Fruit fly (Drosophila melanogaster) whole organism, embryonic: Measurements from ENCODE around the gene p-cup.
A peak's percentile ranks its signal among the peaks of the same experiment; 100 is the strongest.

Experiments used
- Asciz ChIP-seq: fragments of 200-800 bp; sonication (Bioruptor generic); optimal IDR thresholded peaks from 2 replicates; lab custom pipeline; 2017; ENCODE audit warnings: missing biosample characterization, mild to moderate bottlenecking, missing genetic modification characterization, missing genetic modification reagents
- Awh ChIP-seq: fragments of 200-800 bp; sonication (Bioruptor generic); IDR thresholded peaks from 2 replicates; pipeline ENCODE4, ENCODE4 v1.3.6; 2022; ENCODE audit warnings: missing biosample characterization, missing genetic modification characterization
- CG10267 ChIP-seq: fragments of 200-800 bp; sonication (Bioruptor generic); optimal IDR thresholded peaks from 2 replicates; lab custom pipeline; 2018; ENCODE audit warnings: missing biosample characterization, mild to moderate bottlenecking, missing genetic modification characterization, moderate library complexity
- CG10565 ChIP-seq: fragments of 200-800 bp; sonication (Bioruptor generic); optimal IDR thresholded peaks from 3 replicates; lab custom pipeline; 2016; ENCODE audit warnings: missing biosample characterization, mild to moderate bottlenecking, missing genetic modification characterization
- CG12071 ChIP-seq: fragments of 200-800 bp; sonication (Bioruptor generic); optimal IDR thresholded peaks from 3 replicates; lab custom pipeline; 2018; ENCODE audit warnings: missing biosample characterization, mild to moderate bottlenecking, missing genetic modification characterization
- CG12236 ChIP-seq: fragments of 200-800 bp; sonication (Bioruptor generic); optimal IDR thresholded peaks from 2 replicates; lab custom pipeline; 2016; ENCODE audit warnings: missing biosample characterization, missing genetic modification characterization
- CG12659 ChIP-seq: fragments of 200-800 bp; sonication (Bioruptor generic); optimal IDR thresholded peaks from 3 replicates; lab custom pipeline; 2017; ENCODE audit warnings: mild to moderate bottlenecking, missing biosample characterization, missing genetic modification reagents, missing genetic modification characterization
- CG12769 ChIP-seq: fragments of 200-800 bp; sonication (Bioruptor generic); optimal IDR thresholded peaks from 2 replicates; lab custom pipeline; 2019; ENCODE audit warnings: missing biosample characterization, mild to moderate bottlenecking, missing genetic modification characterization, moderate library complexity
- CG13123 ChIP-seq: fragments of 200-800 bp; sonication (Bioruptor generic); optimal IDR thresholded peaks from 2 replicates; lab custom pipeline; 2016; ENCODE audit warnings: missing biosample characterization, missing genetic modification characterization
- CG14710 ChIP-seq: fragments of 200-800 bp; sonication (Bioruptor generic); optimal IDR thresholded peaks from 3 replicates; lab custom pipeline; 2019; ENCODE audit warnings: missing biosample characterization, mild to moderate bottlenecking, missing genetic modification characterization, moderate library complexity
- CG15601 ChIP-seq: fragments of 200-800 bp; sonication (Bioruptor generic); optimal IDR thresholded peaks from 3 replicates; lab custom pipeline; 2019; ENCODE audit warnings: missing biosample characterization, mild to moderate bottlenecking, missing genetic modification characterization, moderate library complexity
- CG1602 ChIP-seq: fragments of 200-800 bp; sonication (Bioruptor generic); optimal IDR thresholded peaks from 3 replicates; lab custom pipeline; 2016; ENCODE audit warnings: missing biosample characterization, missing genetic modification characterization
- CG17612 ChIP-seq: fragments of 200-800 bp; sonication (Bioruptor generic); IDR thresholded peaks from 2 replicates; pipeline ENCODE4 v1.3.6; 2022; ENCODE audit warnings: missing biosample characterization, missing genetic modification characterization
- CG18262 ChIP-seq: fragments of 200-800 bp; optimal IDR thresholded peaks from 3 replicates; lab custom pipeline; 2019; ENCODE audit warnings: missing biosample characterization, mild to moderate bottlenecking, missing genetic modification characterization, moderate library complexity
- CG31388 ChIP-seq: fragments of 200-800 bp; sonication (Bioruptor generic); optimal IDR thresholded peaks from 2 replicates; lab custom pipeline; 2016; ENCODE audit warnings: missing biosample characterization, missing genetic modification characterization
- CG31441 ChIP-seq: fragments of 200-800 bp; sonication (Bioruptor generic); IDR thresholded peaks from 2 replicates; pipeline ENCODE4 v1.3.6; 2022; ENCODE audit warnings: missing biosample characterization, missing genetic modification characterization
- CG3281 ChIP-seq: fragments of 200-800 bp; sonication (Bioruptor generic); optimal IDR thresholded peaks from 3 replicates; lab custom pipeline; 2017; ENCODE audit warnings: missing biosample characterization, mild to moderate bottlenecking, missing genetic modification characterization
- CG4360 ChIP-seq: fragments of 200-800 bp; sonication (Bioruptor generic); IDR thresholded peaks from 2 replicates; pipeline ENCODE4 v1.3.6; 2022; ENCODE audit warnings: missing biosample characterization, missing genetic modification characterization
- CG4617 ChIP-seq: fragments of 200-800 bp; sonication (Bioruptor generic); optimal IDR thresholded peaks from 3 replicates; lab custom pipeline; 2016; ENCODE audit warnings: missing biosample characterization, missing genetic modification characterization, borderline replicate concordance
- CG6175 ChIP-seq: fragments of 200-800 bp; sonication (Bioruptor generic); IDR thresholded peaks from 3 replicates; pipeline ENCODE4 v1.3.6; 2022; ENCODE audit warnings: missing biosample characterization, missing genetic modification characterization
- CG6791 ChIP-seq: fragments of 200-800 bp; sonication (Bioruptor generic); IDR thresholded peaks from 3 replicates; pipeline ENCODE4 v1.3.6; 2022; ENCODE audit warnings: missing biosample characterization, missing genetic modification characterization; ENCODE audit not compliant: partially characterized antibody
- Ets65A ChIP-seq: fragments of 200-800 bp; sonication (Bioruptor generic); peaks from one replicate; lab custom pipeline; 2016; ENCODE audit warnings: missing biosample characterization, missing genetic modification characterization
- Gsc ChIP-seq: fragments of 200-800 bp; sonication (Bioruptor generic); IDR thresholded peaks from 2 replicates; pipeline ENCODE4 v1.3.6; 2022; ENCODE audit warnings: missing biosample characterization, missing genetic modification characterization
- Lpt ChIP-seq: fragments of >200 bp; optimal IDR thresholded peaks from 2 replicates; lab custom pipeline; 2018; ENCODE audit warnings: missing biosample characterization, missing genetic modification characterization
- Mes4 ChIP-seq: fragments of 200-800 bp; sonication (Bioruptor generic); optimal IDR thresholded peaks from 2 replicates; lab custom pipeline; 2016; ENCODE audit warnings: missing biosample characterization, missing genetic modification characterization
- Mrtf ChIP-seq: fragments of 200-800 bp; sonication (Bioruptor generic); IDR thresholded peaks from 3 replicates; pipeline ENCODE4 v1.3.6; 2022; ENCODE audit warnings: missing biosample characterization, missing genetic modification characterization
- NC2β ChIP-seq: fragments of 200-800 bp; sonication (Bioruptor generic); optimal IDR thresholded peaks from 2 replicates; lab custom pipeline; 2016; ENCODE audit warnings: missing biosample characterization, missing genetic modification characterization
- Taf1 ChIP-seq: fragments of 200-800 bp; sonication (Bioruptor generic); IDR thresholded peaks from 2 replicates; pipeline ENCODE4 v1.3.6; 2022; ENCODE audit warnings: missing biosample characterization, missing genetic modification characterization
- YL-1 ChIP-seq: fragments of 200-800 bp; sonication (Bioruptor generic); optimal IDR thresholded peaks from 3 replicates; lab custom pipeline; 2017; ENCODE audit warnings: missing biosample characterization, mild to moderate bottlenecking, missing genetic modification characterization
- abd-A ChIP-seq: fragments of 200-800 bp; sonication (Bioruptor generic); optimal IDR thresholded peaks from 3 replicates; lab custom pipeline; 2019; ENCODE audit warnings: missing biosample characterization, mild to moderate bottlenecking, missing genetic modification characterization, moderate library complexity
- chinmo ChIP-seq: fragments of 200-800 bp; sonication (Bioruptor generic); IDR thresholded peaks from 4 replicates; pipeline ENCODE4 v1.3.6; 2022; ENCODE audit warnings: missing biosample characterization, missing genetic modification characterization; ENCODE audit not compliant: partially characterized antibody
- emc ChIP-seq: fragments of 200-800 bp; sonication (Bioruptor generic); optimal IDR thresholded peaks from 2 replicates; lab custom pipeline; 2016; ENCODE audit warnings: missing biosample characterization, missing genetic modification characterization
- exex ChIP-seq: fragments of 200-800 bp; sonication (Bioruptor generic); optimal IDR thresholded peaks from 4 replicates; lab custom pipeline; 2018; ENCODE audit warnings: missing biosample characterization, mild to moderate bottlenecking, missing genetic modification characterization, moderate library complexity
- fd3F ChIP-seq: fragments of 200-800 bp; sonication (Bioruptor generic); optimal IDR thresholded peaks from 2 replicates; lab custom pipeline; 2018; ENCODE audit warnings: missing biosample characterization, mild to moderate bottlenecking, missing genetic modification characterization, moderate library complexity
- gfzf ChIP-seq: fragments of 200-800 bp; sonication (Bioruptor generic); optimal IDR thresholded peaks from 2 replicates; lab custom pipeline; 2016; ENCODE audit warnings: missing biosample characterization, mild to moderate bottlenecking, missing genetic modification characterization, moderate library complexity
- gsb ChIP-seq: fragments of 200-800 bp; sonication (Bioruptor generic); IDR thresholded peaks from 2 replicates; pipeline ENCODE4 v1.3.6; 2022; ENCODE audit warnings: missing biosample characterization, missing genetic modification characterization
- inv ChIP-seq: fragments of 200-800 bp; sonication (Bioruptor generic); IDR thresholded peaks from 2 replicates; pipeline ENCODE4 v1.3.6; 2022; ENCODE audit warnings: missing biosample characterization, missing genetic modification characterization; ENCODE audit not compliant: partially characterized antibody
- jigr1 ChIP-seq: fragments of 200-800 bp; sonication (Bioruptor generic); IDR thresholded peaks from 3 replicates; pipeline ENCODE4 v1.3.6; 2022; ENCODE audit warnings: missing biosample characterization, missing genetic modification characterization
- lmd ChIP-seq: fragments of 200-800 bp; sonication (Bioruptor generic); IDR thresholded peaks from 2 replicates; pipeline ENCODE4 v1.3.6; 2022; ENCODE audit warnings: missing biosample characterization, missing genetic modification characterization
- oc ChIP-seq: fragments of 200-800 bp; sonication (Bioruptor generic); optimal IDR thresholded peaks from 2 replicates; lab custom pipeline; 2018; ENCODE audit warnings: missing biosample characterization, mild to moderate bottlenecking, missing genetic modification characterization, moderate library complexity
- phol ChIP-seq: fragments of 200-800 bp; sonication (Bioruptor generic); optimal IDR thresholded peaks from 3 replicates; lab custom pipeline; 2018; ENCODE audit warnings: missing biosample characterization, mild to moderate bottlenecking, missing genetic modification characterization, moderate library complexity
- sd ChIP-seq: fragments of 200-800 bp; sonication (Bioruptor generic); optimal IDR thresholded peaks from 3 replicates; lab custom pipeline; 2018; ENCODE audit warnings: missing biosample characterization, mild to moderate bottlenecking, missing genetic modification characterization, moderate library complexity
- sens-2 ChIP-seq: fragments of 200-800 bp; sonication (Bioruptor generic); IDR thresholded peaks from 2 replicates; pipeline ENCODE4 v1.3.6; 2022; ENCODE audit warnings: missing biosample characterization, missing genetic modification characterization
- slou ChIP-seq: fragments of 200-800 bp; sonication (Bioruptor generic); optimal IDR thresholded peaks from 3 replicates; lab custom pipeline; 2016; ENCODE audit warnings: missing biosample characterization, missing genetic modification characterization
- stc ChIP-seq: fragments of 200-800 bp; sonication (Bioruptor generic); IDR thresholded peaks from 2 replicates; pipeline ENCODE4 v1.3.6; 2022; ENCODE audit warnings: missing biosample characterization, missing genetic modification characterization
- twi ChIP-seq: fragments of 200-800 bp; optimal IDR thresholded peaks from 2 replicates; lab custom pipeline; 2019; ENCODE audit warnings: missing biosample characterization, mild to moderate bottlenecking, missing genetic modification characterization, moderate library complexity
- unpg ChIP-seq: fragments of 200-800 bp; sonication (Bioruptor generic); optimal IDR thresholded peaks from 3 replicates; lab custom pipeline; 2018; ENCODE audit warnings: missing biosample characterization, mild to moderate bottlenecking, missing genetic modification characterization, moderate library complexity
- usp ChIP-seq: fragments of >200 bp; optimal IDR thresholded peaks from 2 replicates; lab custom pipeline; 2017; ENCODE audit warnings: missing biosample characterization, missing genetic modification characterization
- vvl ChIP-seq: fragments of 200-800 bp; sonication (Bioruptor generic); IDR thresholded peaks from 2 replicates; pipeline ENCODE4 v1.3.6; 2022; ENCODE audit warnings: missing biosample characterization, missing genetic modification characterization
- zfh2 ChIP-seq: fragments of 200-800 bp; sonication (Bioruptor generic); optimal IDR thresholded peaks from 2 replicates; lab custom pipeline; 2016; ENCODE audit warnings: missing biosample characterization, missing genetic modification characterization

The p-cup gene

DNA sequence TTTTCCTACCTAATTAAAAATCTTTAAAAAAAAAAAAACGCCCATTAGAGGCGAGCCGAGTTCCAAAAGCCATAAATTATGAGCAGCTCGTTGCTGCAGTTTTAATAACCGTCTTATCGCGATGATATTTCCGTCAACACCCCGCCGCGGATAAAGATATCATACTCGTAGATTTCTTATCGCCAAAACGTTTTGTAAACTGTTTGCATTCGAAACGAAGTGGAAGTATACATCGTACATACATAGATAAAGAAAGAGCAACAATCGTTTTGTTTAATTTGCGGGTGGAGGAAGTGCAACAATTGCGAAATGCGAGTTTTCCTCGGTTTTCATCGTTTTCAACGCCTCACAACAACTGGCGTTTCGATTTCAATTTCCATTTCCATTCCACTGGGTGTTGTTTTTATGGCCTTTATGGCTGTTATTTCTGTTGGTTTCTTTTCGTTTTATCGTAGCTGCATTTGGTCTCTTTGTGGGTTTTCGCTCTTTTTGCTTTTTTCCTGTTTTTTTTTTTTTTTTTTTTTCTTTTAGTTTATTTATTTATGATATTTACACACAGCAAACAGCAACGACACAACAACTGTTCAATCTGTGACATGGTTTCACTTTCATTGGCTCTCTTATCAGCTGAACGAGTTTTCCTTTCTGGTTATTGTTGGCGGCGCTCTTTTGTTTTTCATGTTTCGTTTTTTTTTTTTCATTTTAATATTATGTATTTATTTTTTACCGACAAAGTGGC, 24.5 kb upstream of the p-cup start (continued):
- TF ChIP-seq CG6791 (GFP tag; lab: Robert Waterston, UW) (no peak), Lpt (GFP tag; lab: Kevin White, UChicago) (no peak), Ets65A (no peak), CG6175 (no peak), sens-2 (GFP tag; lab: Robert Waterston, UW) (no peak), exex (tag; lab: Kevin White, UChicago) (peak; percentile 27), fd3F (GFP tag; lab: Kevin White, UChicago) (no peak), twi (tag; lab: Kevin White, UChicago) (no peak), Mrtf (GFP tag; lab: Robert Waterston, UW) (no peak), emc (GFP tag; lab: Kevin White, UChicago) (no peak), slou (GFP tag; lab: Kevin White, UChicago) (no peak), lmd (GFP tag; lab: Robert Waterston, UW) (no peak), CG17612 (GFP tag; lab: Robert Waterston, UW) (no peak), Asciz (peak; percentile 65), NC2β (peak; percentile 52), chinmo (GFP tag; lab: Robert Waterston, UW) (0 out of 4 replicates have a peak, but pooled peaks have one; percentile 14), CG13123 (GFP tag; lab: Kevin White, UChicago) (peak; percentile 55), CG4617 (GFP tag; lab: Kevin White, UChicago) (no peak), Awh (GFP tag; lab: Robert Waterston, UW) (peak; percentile 53; the same call in 1 of the 2 replicates), phol (tag; lab: Kevin White, UChicago) (no peak), CG31441 (GFP tag; lab: Robert Waterston, UW) (no peak), Mes4 (GFP tag; lab: Kevin White, UChicago) (no peak), Taf1 (no peak), vvl (GFP tag; lab: Robert Waterston, UW) (peak; percentile 36; the same call in 1 of the 2 replicates), CG10565 (GFP tag; lab: Kevin White, UChicago) (no peak), oc (tag; lab: Kevin White, UChicago) (peak; percentile 11), CG4360 (GFP tag; lab: Robert Waterston, UW) (peak; percentile 33; the same call in 1 of the 2 replicates), usp (GFP tag; lab: Kevin White, UChicago) (no peak), zfh2 (no peak), Gsc (no peak), CG31388 (GFP tag; lab: Kevin White, UChicago) (no peak), inv (GFP tag; lab: Robert Waterston, UW) (no peak), CG12769 (tag; lab: Kevin White, UChicago) (no peak), CG10267 (tag; lab: Kevin White, UChicago) (no peak), CG18262 (no peak), gfzf (no peak), CG14710 (tag; lab: Kevin White, UChicago) (peak; percentile 11), sd (tag; lab: Kevin White, UChicago) (no peak), CG12071 (GFP tag; lab: Kevin White, UChicago) (no peak), jigr1 (GFP tag; lab: Robert Waterston, UW) (no peak), CG15601 (tag; lab: Kevin White, UChicago) (peak; percentile 26), CG1602 (GFP tag; lab: Kevin White, UChicago) (peak; percentile 36), YL-1 (GFP tag; lab: Kevin White, UChicago) (peak; percentile 25), abd-A (tag; lab: Kevin White, UChicago) (no peak), unpg (GFP tag; lab: Kevin White, UChicago) (peak; percentile 16), CG3281 (GFP tag; lab: Kevin White, UChicago) (no peak), CG12659 (GFP tag; lab: Kevin White, UChicago) (no peak), CG12236 (GFP tag; lab: Kevin White, UChicago) (peak; percentile 54), gsb (GFP tag; lab: Robert Waterston, UW) (no peak), stc (GFP tag; lab: Robert Waterston, UW) (0 out of 2 replicates have a peak, but pooled peaks have one; percentile 23)
